Fruit fly (Drosophila melanogaster) whole organism, wandering third instar larva: ENCODE results near the gene CG18731.

ENCODE experiments used
- Abd-B ChIP-seq: fragments of >200 bp; optimal IDR thresholded peaks from 2 replicates; lab custom pipeline; 2017; ENCODE audit warnings: missing biosample characterization, missing genetic modification characterization
- CG9705 ChIP-seq: fragments of 200-800 bp; sonication (Bioruptor generic); optimal IDR thresholded peaks from 2 replicates; lab custom pipeline; 2018; ENCODE audit warnings: missing biosample characterization, mild to moderate bottlenecking, missing genetic modification characterization
- Dfd ChIP-seq: fragments of >200 bp; optimal IDR thresholded peaks from 2 replicates; lab custom pipeline; 2017; ENCODE audit warnings: missing biosample characterization, missing genetic modification characterization
- GATAd ChIP-seq: sonication (Bioruptor generic); optimal IDR thresholded peaks from 2 replicates; lab custom pipeline; 2016; ENCODE audit warnings: missing biosample characterization, missing genetic modification characterization
- HLH106 ChIP-seq: fragments of 200-800 bp; optimal IDR thresholded peaks from 3 replicates; lab custom pipeline; 2019; ENCODE audit warnings: missing biosample characterization, mild to moderate bottlenecking, missing genetic modification characterization, moderate library complexity
- Hr78 ChIP-seq: fragments of >200 bp; optimal IDR thresholded peaks from 2 replicates; lab custom pipeline; 2017; ENCODE audit warnings: missing biosample characterization, missing genetic modification characterization
- Jra ChIP-seq: sonication (Bioruptor generic); optimal IDR thresholded peaks from 2 replicates; lab custom pipeline; 2016; ENCODE audit warnings: missing biosample characterization, missing genetic modification characterization
- Mio ChIP-seq: sonication (Bioruptor generic); optimal IDR thresholded peaks from 2 replicates; lab custom pipeline; 2016; ENCODE audit warnings: missing biosample characterization, missing genetic modification characterization
- Myc ChIP-seq: fragments of >200 bp; optimal IDR thresholded peaks from 2 replicates; lab custom pipeline; 2017
- N ChIP-seq: fragments of >200 bp; optimal IDR thresholded peaks from 2 replicates; lab custom pipeline; 2018; ENCODE audit warnings: missing biosample characterization, missing external identifiers, missing genetic modification characterization
- OdsH ChIP-seq: fragments of 200-800 bp; sonication (Bioruptor generic); optimal IDR thresholded peaks from 2 replicates; lab custom pipeline; 2016; ENCODE audit warnings: missing biosample characterization, mild to moderate bottlenecking, missing genetic modification characterization
- Rel ChIP-seq, 2 experiments: fragments of 200-800 bp; sonication (Bioruptor generic) in 1 of 2; optimal IDR thresholded peaks; 2 replicates in 1 of 2; 3 replicates in 1 of 2; lab custom pipeline; 2016 to 2019; ENCODE audit warnings: mild to moderate bottlenecking in 2 of 2, missing biosample characterization in 2 of 2, missing genetic modification characterization in 2 of 2, moderate library complexity in 1 of 2
- Sp1 ChIP-seq: fragments of 200-800 bp; sonication (Bioruptor generic); optimal IDR thresholded peaks from 3 replicates; lab custom pipeline; 2019; ENCODE audit warnings: missing biosample characterization, mild to moderate bottlenecking, missing genetic modification characterization, moderate library complexity
- br ChIP-seq: fragments of 200-800 bp; sonication (Bioruptor generic); optimal IDR thresholded peaks from 2 replicates; lab custom pipeline; 2016; ENCODE audit warnings: missing biosample characterization, missing genetic modification characterization
- brk ChIP-seq: fragments of 200-800 bp; sonication (Bioruptor generic); optimal IDR thresholded peaks from 2 replicates; lab custom pipeline; 2016; ENCODE audit warnings: missing biosample characterization, mild to moderate bottlenecking, missing genetic modification characterization
- dl ChIP-seq, 2 experiments: fragments of 175-275, 200-275 bp in 1 of 2; fragments of 200-275 bp in 1 of 2; sonication (Bioruptor generic); optimal IDR thresholded peaks; lab custom pipeline; 2018; ENCODE audit warnings: mild to moderate bottlenecking in 2 of 2, missing biosample characterization in 2 of 2, missing genetic modification characterization in 2 of 2, moderate library complexity in 2 of 2; ENCODE audit not compliant: partially characterized antibody in 2 of 2, insufficient read depth in 1 of 2
- dmrt93B ChIP-seq: fragments of 200-800 bp; sonication (Bioruptor generic); optimal IDR thresholded peaks from 2 replicates; lab custom pipeline; 2018; ENCODE audit warnings: missing biosample characterization, mild to moderate bottlenecking, missing genetic modification characterization
- dsf ChIP-seq: sonication (Bioruptor generic); optimal IDR thresholded peaks from 2 replicates; lab custom pipeline; 2016; ENCODE audit warnings: missing biosample characterization, missing genetic modification characterization, borderline replicate concordance
- foxo ChIP-seq, 2 experiments: fragments of 200-800 bp; sonication (Bioruptor generic); optimal IDR thresholded peaks; 2 replicates in 1 of 2; 3 replicates in 1 of 2; lab custom pipeline; 2016 to 2017; ENCODE audit warnings: missing biosample characterization in 2 of 2, missing genetic modification characterization in 2 of 2
- fru ChIP-seq: fragments of 200-800 bp; sonication (Bioruptor generic); optimal IDR thresholded peaks from 3 replicates; lab custom pipeline; 2016; ENCODE audit warnings: missing biosample characterization, mild to moderate bottlenecking, missing genetic modification characterization
- h ChIP-seq: fragments of 200-800 bp; sonication (Bioruptor generic); optimal IDR thresholded peaks from 3 replicates; lab custom pipeline; 2016; ENCODE audit warnings: missing biosample characterization, mild to moderate bottlenecking, missing genetic modification characterization
- pan ChIP-seq: fragments of >200 bp; optimal IDR thresholded peaks from 2 replicates; lab custom pipeline; 2017
- rgr ChIP-seq: fragments of 200-800 bp; sonication (Bioruptor generic); optimal IDR thresholded peaks from 3 replicates; lab custom pipeline; 2016; ENCODE audit warnings: missing biosample characterization, mild to moderate bottlenecking, missing genetic modification characterization
- woc ChIP-seq: sonication (Bioruptor generic); optimal IDR thresholded peaks from 2 replicates; lab custom pipeline; 2016; ENCODE audit warnings: missing biosample characterization, mild to moderate bottlenecking, missing genetic modification characterization

The CG18731 gene

DNA sequence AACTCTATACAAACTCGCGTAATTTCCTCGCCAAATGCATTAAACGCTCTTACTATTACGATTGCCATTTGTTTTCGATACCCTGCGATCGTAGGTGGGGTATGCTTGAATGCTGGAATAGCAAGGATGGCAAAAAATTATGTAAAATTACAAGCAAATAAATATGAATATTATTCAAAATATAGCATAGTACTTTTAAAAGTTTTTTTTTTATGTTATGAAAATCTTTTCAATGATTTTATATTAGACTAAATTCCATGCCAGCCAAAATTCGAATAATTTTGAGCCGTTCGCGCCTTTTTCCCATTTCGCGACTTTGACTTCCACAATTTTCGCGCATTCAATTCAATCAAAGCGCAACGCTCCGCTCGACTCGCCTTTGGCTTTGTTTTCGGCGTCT lies 31.3 kb downstream of the CG18731 start:
- TF ChIP-seq Dfd (GFP tag; lab: Kevin White, UChicago) (no peak), Mio (GFP tag; lab: Kevin White, UChicago) (no peak), HLH106 (tag; lab: Kevin White, UChicago) (no peak), rgr (no peak), br (GFP tag; lab: Kevin White, UChicago) (no peak)

- TF ChIP-seq rgr, result peak; percentile 15
- TF ChIP-seq Hr78, result no peak
- TF ChIP-seq Rel (GFP tag; optimal IDR thresholded peaks at IDR 0.05; lab: Kevin White, UChicago), result no peak
- peak; percentile 63 for TF ChIP-seq Rel (tag; optimal IDR thresholded peaks at IDR 0.05; lab: Kevin White, UChicago)
Observed at dm6 chr3R:29757226-29757625, 32.4 kb downstream of the CG18731 start.

DNA sequence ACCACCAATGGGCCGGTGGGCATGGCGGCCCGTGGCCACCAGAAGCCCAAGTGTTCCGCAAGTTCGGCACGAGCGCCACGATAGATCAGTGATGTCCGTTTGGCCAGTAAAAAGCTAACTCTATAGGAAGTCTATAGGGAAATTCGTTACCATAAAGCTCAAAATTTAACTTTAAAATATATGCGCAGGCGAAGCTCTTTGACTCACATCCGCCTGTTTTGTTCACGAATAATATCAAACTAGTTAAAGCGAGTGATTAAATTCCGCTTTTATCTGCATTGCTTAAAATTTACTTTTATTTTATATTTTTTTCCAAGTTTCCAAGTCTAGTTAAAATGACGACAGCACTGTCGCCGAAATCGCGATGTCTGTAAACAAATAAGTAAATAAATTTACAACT lies 32.9 kb downstream of the CG18731 start:
- peak; percentile 17 for TF ChIP-seq woc
- TF ChIP-seq Jra (GFP tag; lab: Kevin White, UChicago), result no peak
- peak in 1 of 2 experiments; percentile 3 for TF ChIP-seq foxo (GFP tag; optimal IDR thresholded peaks at IDR 0.05; lab: Kevin White, UChicago)
- no peak for TF ChIP-seq HLH106 (tag; lab: Kevin White, UChicago)
- no peak for TF ChIP-seq fru (GFP tag; lab: Kevin White, UChicago)
- TF ChIP-seq Dfd (GFP tag; lab: Kevin White, UChicago), result no peak
- peak; percentile 1 for TF ChIP-seq Myc (lab: Kevin White, UChicago)

dm6 chr3R:29758129-29758733 lies 33.4 kb downstream of the CG18731 start:
- TF ChIP-seq brk, result no peak
- peak; percentile 22 for TF ChIP-seq rgr
- peak in 1 of 2 experiments; percentile 27 for TF ChIP-seq foxo (GFP tag; optimal IDR thresholded peaks at IDR 0.05; lab: Kevin White, UChicago)
- no peak for TF ChIP-seq pan (lab: Kevin White, UChicago)
- no peak for TF ChIP-seq GATAd (GFP tag; lab: Kevin White, UChicago)
- TF ChIP-seq Dfd (GFP tag; lab: Kevin White, UChicago), result peak; percentile 71
- TF ChIP-seq N, result no peak
- TF ChIP-seq fru (GFP tag; lab: Kevin White, UChicago), result peak; percentile 34
- TF ChIP-seq dmrt93B (GFP tag; lab: Kevin White, UChicago), result no peak

DNA sequence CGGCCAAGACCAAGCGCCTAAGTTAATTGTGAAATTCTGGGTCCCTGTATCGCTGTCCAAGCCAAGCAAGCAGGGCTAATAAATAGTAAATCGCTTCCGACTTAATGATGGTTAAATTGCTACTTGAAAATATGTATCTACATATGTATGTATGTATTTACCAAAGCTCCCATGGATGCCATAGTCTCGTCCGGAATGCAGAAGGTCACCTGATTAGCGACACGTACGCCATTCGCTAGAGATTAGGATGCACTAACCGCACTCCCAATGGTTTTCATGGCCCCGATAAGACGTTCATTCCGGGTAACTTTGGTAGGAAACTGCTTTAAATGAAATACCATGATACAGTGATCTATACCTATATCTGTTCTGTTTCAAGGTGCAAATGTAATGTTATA lies 33.9 kb downstream of the CG18731 start:
- TF ChIP-seq h, result no peak
- TF ChIP-seq Dfd (GFP tag; lab: Kevin White, UChicago), result no peak
- no peak for TF ChIP-seq CG9705 (GFP tag; lab: Kevin White, UChicago)
- TF ChIP-seq Myc (lab: Kevin White, UChicago), result no peak
- no peak for TF ChIP-seq dmrt93B (GFP tag; lab: Kevin White, UChicago)
- TF ChIP-seq Abd-B, result no peak
- TF ChIP-seq HLH106 (tag; lab: Kevin White, UChicago), result no peak
- no peak for TF ChIP-seq Jra (GFP tag; lab: Kevin White, UChicago)
- TF ChIP-seq brk, result no peak
- no peak for TF ChIP-seq pan (lab: Kevin White, UChicago)
- no peak for TF ChIP-seq GATAd (GFP tag; lab: Kevin White, UChicago)
- TF ChIP-seq Hr78, result no peak
- TF ChIP-seq Rel (GFP tag; optimal IDR thresholded peaks at IDR 0.05; lab: Kevin White, UChicago), result no peak
- no peak for TF ChIP-seq Rel (tag; optimal IDR thresholded peaks at IDR 0.05; lab: Kevin White, UChicago)
- TF ChIP-seq fru (GFP tag; lab: Kevin White, UChicago), result no peak
- no peak for TF ChIP-seq foxo (GFP tag; optimal IDR thresholded peaks at IDR 0.05; lab: Kevin White, UChicago)
- no peak for TF ChIP-seq dsf (GFP tag; lab: Kevin White, UChicago)
- no peak for TF ChIP-seq Sp1
- TF ChIP-seq rgr, result no peak

- TF ChIP-seq h (no peak), OdsH (no peak), rgr (no peak), dl (GFP tag; optimal IDR thresholded peaks at IDR 0.05; lab: Kevin White, UChicago; ENCODE audit: insufficient read depth in 1 of 2, partially characterized antibody in 2 of 2) (no peak)
- TF ChIP-seq, all 38 proteins: peak for 0
Observed at dm6 chr3R:29760042-29760441, 35.2 kb downstream of the CG18731 start.

DNA sequence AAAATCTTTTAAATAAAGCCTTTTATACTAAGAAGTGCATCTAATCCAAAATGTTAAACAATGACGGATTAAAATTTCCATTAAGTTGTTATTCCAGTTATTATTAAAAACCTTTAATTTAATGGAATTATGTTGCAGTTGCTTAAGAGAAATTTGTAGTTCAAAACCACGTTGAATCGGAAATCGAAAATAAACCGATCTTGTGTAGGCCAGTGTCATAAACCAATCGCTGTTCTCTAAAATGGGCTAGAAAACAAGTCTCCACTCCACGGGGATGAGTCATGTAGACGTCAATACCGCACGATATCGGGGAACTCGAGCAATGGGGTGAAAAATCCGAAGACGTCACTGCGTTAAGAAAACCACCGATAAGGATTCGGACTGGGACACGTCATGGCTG lies 36.7 kb downstream of the CG18731 start:
- TF ChIP-seq Abd-B, result no peak
- TF ChIP-seq Rel (GFP tag; optimal IDR thresholded peaks at IDR 0.05; lab: Kevin White, UChicago), result no peak
- TF ChIP-seq Rel (tag; optimal IDR thresholded peaks at IDR 0.05; lab: Kevin White, UChicago), result peak; percentile 49
- TF ChIP-seq, all 38 proteins: peak for 1
